Worm (Caenorhabditis elegans) whole organism, L2 larva: ENCODE data around the gene fbxa-169.

Experiments used
- C34F6.9 ChIP-seq: fragments of 150-350 bp; optimal IDR thresholded peaks from 2 replicates; lab custom pipeline; 2014; ENCODE audit warnings: missing biosample characterization, missing genetic modification characterization
- F13H6.1 ChIP-seq: sonication (generic microtip); optimal IDR thresholded peaks from 2 replicates; lab custom pipeline; 2016; ENCODE audit warnings: missing genetic modification characterization, missing compliant biosample characterization
- Y55F3AM.14 ChIP-seq: fragments of 200-800 bp; sonication (Bioruptor generic); optimal IDR thresholded peaks from 2 replicates; lab custom pipeline; 2018; ENCODE audit warnings: mild to moderate bottlenecking, missing genetic modification characterization, missing compliant biosample characterization
- alr-1 ChIP-seq: fragments of 150-350 bp; optimal IDR thresholded peaks from 2 replicates; lab custom pipeline; 2014; ENCODE audit warnings: missing biosample characterization, missing genetic modification characterization
- aly-2 ChIP-seq: fragments of 150-350 bp; optimal IDR thresholded peaks from 2 replicates; lab custom pipeline; 2014; ENCODE audit warnings: missing biosample characterization, missing genetic modification characterization
- blmp-1 ChIP-seq: sonication (generic microtip); optimal IDR thresholded peaks from 2 replicates; lab custom pipeline; 2017; ENCODE audit warnings: missing genetic modification characterization, mild to moderate bottlenecking, missing compliant biosample characterization, antibody characterized with exemption, moderate library complexity; ENCODE audit not compliant: insufficient read depth
- ceh-16 ChIP-seq: fragments of 150-350 bp; optimal IDR thresholded peaks from 2 replicates; lab custom pipeline; 2014; ENCODE audit warnings: missing biosample characterization, missing genetic modification characterization
- ceh-82 ChIP-seq: fragments of 150-350 bp; optimal IDR thresholded peaks from 2 replicates; lab custom pipeline; 2014; ENCODE audit warnings: missing biosample characterization, missing genetic modification characterization
- crh-2 ChIP-seq: sonication (generic microtip); optimal IDR thresholded peaks from 2 replicates; lab custom pipeline; 2017; ENCODE audit warnings: missing biosample characterization, missing genetic modification characterization
- egl-27 ChIP-seq: sonication (generic microtip); optimal IDR thresholded peaks from 3 replicates; lab custom pipeline; 2017; ENCODE audit warnings: missing biosample characterization, missing genetic modification reagents, missing genetic modification characterization
- elt-3 ChIP-seq: sonication (generic microtip); optimal IDR thresholded peaks from 2 replicates; lab custom pipeline; 2017; ENCODE audit warnings: missing biosample characterization, missing genetic modification characterization
- fos-1 ChIP-seq: fragments of 150-350 bp; optimal IDR thresholded peaks from 2 replicates; lab custom pipeline; 2014; ENCODE audit warnings: missing biosample characterization, missing genetic modification characterization
- gmeb-1 ChIP-seq: fragments of 150-350 bp; optimal IDR thresholded peaks from 2 replicates; lab custom pipeline; 2014; ENCODE audit warnings: missing biosample characterization, missing genetic modification characterization
- lin-13 ChIP-seq: fragments of 150-350 bp; optimal IDR thresholded peaks from 2 replicates; lab custom pipeline; 2014; ENCODE audit warnings: missing biosample characterization, missing genetic modification reagents, missing genetic modification characterization
- lsy-2 ChIP-seq, 2 experiments: fragments of 150-350 bp in 1 of 2; sonication (generic microtip) in 1 of 2; optimal IDR thresholded peaks; 2 replicates each; lab custom pipeline; 2014 to 2017; ENCODE audit warnings: missing biosample characterization in 2 of 2, missing genetic modification characterization in 2 of 2
- mbf-1 ChIP-seq: sonication (generic microtip); optimal IDR thresholded peaks from 2 replicates; lab custom pipeline; 2017; ENCODE audit warnings: missing biosample characterization, missing genetic modification characterization
- mdl-1 ChIP-seq, 2 experiments: fragments of 150-350 bp in 1 of 2; sonication (generic microtip) in 1 of 2; optimal IDR thresholded peaks; 2 replicates each; lab custom pipeline; 2017; ENCODE audit warnings: missing biosample characterization in 2 of 2, missing genetic modification characterization in 2 of 2
- nhr-10 ChIP-seq: sonication (generic microtip); optimal IDR thresholded peaks from 2 replicates; lab custom pipeline; 2017; ENCODE audit warnings: missing biosample characterization, missing genetic modification characterization
- nhr-11 ChIP-seq: fragments of 150-350 bp; optimal IDR thresholded peaks from 2 replicates; lab custom pipeline; 2014; ENCODE audit warnings: missing biosample characterization, missing genetic modification characterization
- nhr-12 ChIP-seq: fragments of 150-350 bp; optimal IDR thresholded peaks from 2 replicates; lab custom pipeline; 2014; ENCODE audit warnings: missing biosample characterization, missing genetic modification characterization
- nhr-129 ChIP-seq: fragments of 150-350 bp; optimal IDR thresholded peaks from 2 replicates; lab custom pipeline; 2014; ENCODE audit warnings: missing biosample characterization, missing genetic modification characterization
- nhr-21 ChIP-seq: fragments of 150-350 bp; optimal IDR thresholded peaks from 2 replicates; lab custom pipeline; 2014; ENCODE audit warnings: missing biosample characterization, missing genetic modification characterization
- nhr-237 ChIP-seq: fragments of 150-350 bp; optimal IDR thresholded peaks from 2 replicates; lab custom pipeline; 2014; ENCODE audit warnings: missing biosample characterization, missing genetic modification characterization
- nhr-25 ChIP-seq: fragments of 150-350 bp; sonication (generic microtip); optimal IDR thresholded peaks from 3 replicates; lab custom pipeline; 2014; ENCODE audit warnings: missing biosample characterization, missing genetic modification characterization
- nhr-6 ChIP-seq: fragments of 150-350 bp; optimal IDR thresholded peaks from 2 replicates; lab custom pipeline; 2014; ENCODE audit warnings: missing biosample characterization, missing genetic modification characterization
- nhr-77 ChIP-seq: fragments of 150-350 bp; optimal IDR thresholded peaks from 2 replicates; lab custom pipeline; 2014; ENCODE audit warnings: missing biosample characterization, missing genetic modification characterization
- sem-4 ChIP-seq: fragments of 150-350 bp; optimal IDR thresholded peaks from 2 replicates; lab custom pipeline; 2014; ENCODE audit warnings: missing biosample characterization, missing genetic modification reagents, missing genetic modification characterization
- skn-1 ChIP-seq: sonication (generic microtip); optimal IDR thresholded peaks from 2 replicates; lab custom pipeline; 2017; ENCODE audit warnings: missing biosample characterization, missing genetic modification characterization
- sma-3 ChIP-seq: sonication (generic microtip); optimal IDR thresholded peaks from 2 replicates; lab custom pipeline; 2016; ENCODE audit warnings: missing genetic modification reagents, missing genetic modification characterization, missing compliant biosample characterization
- sma-9 ChIP-seq, 2 experiments: fragments of 150-350 bp in 1 of 2; sonication (generic microtip) in 1 of 2; optimal IDR thresholded peaks; 2 replicates each; lab custom pipeline; 2014 to 2016; ENCODE audit warnings: missing genetic modification characterization in 2 of 2, mild to moderate bottlenecking in 1 of 2, missing biosample characterization in 1 of 2, missing compliant biosample characterization in 1 of 2, missing genetic modification reagents in 1 of 2, moderate library complexity in 1 of 2
- snpc-4 ChIP-seq: fragments of 150-350 bp; optimal IDR thresholded peaks from 2 replicates; lab custom pipeline; 2014; ENCODE audit warnings: missing biosample characterization, missing genetic modification characterization
- unc-55 ChIP-seq: fragments of 150-350 bp; sonication (generic microtip); optimal IDR thresholded peaks from 3 replicates; lab custom pipeline; 2014; ENCODE audit warnings: missing biosample characterization, missing genetic modification reagents, missing genetic modification characterization
- zag-1 ChIP-seq: fragments of 150-350 bp; optimal IDR thresholded peaks from 2 replicates; lab custom pipeline; 2014; ENCODE audit warnings: missing biosample characterization, missing genetic modification characterization
- ztf-4 ChIP-seq: fragments of 150-350 bp; optimal IDR thresholded peaks from 2 replicates; lab custom pipeline; 2014; ENCODE audit warnings: missing biosample characterization, missing genetic modification characterization

fbxa-169 gene

ce11 chrII:13648230-13648629, at the start of gene fbxa-169:
TSS of gene fbxa-169 (plus strand) at chrII:13648530.
- no peak for TF ChIP-seq nhr-12 (tag; lab: Kevin White, UChicago)
- no peak for TF ChIP-seq zag-1 (tag; lab: Kevin White, UChicago)
- no peak for TF ChIP-seq ceh-16
- no peak for TF ChIP-seq sma-3
- no peak for TF ChIP-seq sem-4 (tag; lab: Kevin White, UChicago)
- no peak for TF ChIP-seq F13H6.1
- TF ChIP-seq lsy-2 (tag; optimal IDR thresholded peaks at IDR 0.05; lab: Kevin White, UChicago) = no peak
- no peak for TF ChIP-seq unc-55 (GFP tag; lab: Kevin White, UChicago)
- TF ChIP-seq gmeb-1 (tag; lab: Kevin White, UChicago) = no peak
- TF ChIP-seq blmp-1 = no peak
- no peak for TF ChIP-seq Y55F3AM.14 (GFP tag; lab: Kevin White, UChicago)
- TF ChIP-seq mbf-1 (tag; lab: Kevin White, UChicago) = no peak
- no peak for TF ChIP-seq nhr-25
- no peak for TF ChIP-seq mdl-1 (tag; optimal IDR thresholded peaks at IDR 0.05; lab: Kevin White, UChicago)
- TF ChIP-seq alr-1 (tag; lab: Kevin White, UChicago) = no peak
- TF ChIP-seq nhr-21 (tag; lab: Kevin White, UChicago) = no peak
- no peak for TF ChIP-seq ceh-82
- TF ChIP-seq elt-3 (tag; lab: Kevin White, UChicago) = no peak
- TF ChIP-seq, all 48 proteins: peak for 0

DNA sequence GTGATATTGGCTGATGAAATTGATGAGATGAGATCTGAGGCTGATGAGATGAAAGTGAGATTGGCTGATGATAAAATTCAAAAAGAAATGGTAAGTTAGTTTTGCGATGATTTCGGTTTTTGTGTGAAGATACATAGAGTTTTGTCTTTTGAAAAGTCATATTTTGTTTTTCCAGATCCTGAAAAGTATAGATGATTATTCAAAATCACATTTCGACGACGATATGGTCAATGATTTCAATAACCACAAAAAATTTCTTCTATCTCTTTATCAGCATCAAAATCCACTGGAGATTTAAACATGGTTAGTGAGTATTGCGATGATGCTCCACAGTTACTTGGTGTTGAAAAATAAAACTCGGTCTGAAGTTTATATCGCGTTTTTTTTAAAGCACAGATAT, 47.4 kb upstream of the fbxa-169 start, which contains the start of gene csp-1:
TSS of gene csp-1 (plus strand) at position 301 of the 400 bp plus-strand sequence.
- TF ChIP-seq alr-1 (tag; lab: Kevin White, UChicago) (no peak), nhr-6 (tag; lab: Kevin White, UChicago) (no peak), nhr-11 (tag; lab: Kevin White, UChicago) (no peak), nhr-237 (no peak), zag-1 (tag; lab: Kevin White, UChicago) (no peak)

ce11 chrII:13609655-13610054, 38.7 kb upstream of the fbxa-169 start, which contains the start of gene gst-20:
TSS of gene gst-20 (minus strand) at chrII:13609824.
- TF ChIP-seq crh-2 (tag; lab: Kevin White, UChicago) (peak; percentile 78), lsy-2 (tag; optimal IDR thresholded peaks at IDR 0.05; lab: Kevin White, UChicago) (no peak), egl-27 (no peak), aly-2 (tag; lab: Kevin White, UChicago) (no peak), nhr-10 (tag; lab: Kevin White, UChicago) (no peak), lin-13 (GFP tag; lab: Kevin White, UChicago) (no peak), gmeb-1 (tag; lab: Kevin White, UChicago) (peak; percentile 21), F13H6.1 (peak; percentile 50), nhr-77 (tag; lab: Kevin White, UChicago) (no peak), nhr-129 (tag; lab: Kevin White, UChicago) (peak; percentile 6), snpc-4 (tag; lab: Kevin White, UChicago) (no peak), nhr-11 (tag; lab: Kevin White, UChicago) (no peak), sma-9 (GFP tag; optimal IDR thresholded peaks at IDR 0.05; lab: Kevin White, UChicago) (peak; percentile 91), sma-9 (tag; optimal IDR thresholded peaks at IDR 0.05; lab: Kevin White, UChicago) (no peak), nhr-25 (peak; percentile 76), skn-1 (tag; lab: Kevin White, UChicago) (peak; percentile 36), fos-1 (tag; lab: Kevin White, UChicago) (peak; percentile 35), zag-1 (tag; lab: Kevin White, UChicago) (no peak), mdl-1 (tag; optimal IDR thresholded peaks at IDR 0.05; lab: Kevin White, UChicago) (peak; percentile 35 to 76), nhr-21 (tag; lab: Kevin White, UChicago) (peak; percentile 68), sem-4 (tag; lab: Kevin White, UChicago) (no peak), sma-3 (peak; percentile 73), blmp-1 (peak; percentile 62)
- TF ChIP-seq, all 48 proteins: peak for 12

DNA sequence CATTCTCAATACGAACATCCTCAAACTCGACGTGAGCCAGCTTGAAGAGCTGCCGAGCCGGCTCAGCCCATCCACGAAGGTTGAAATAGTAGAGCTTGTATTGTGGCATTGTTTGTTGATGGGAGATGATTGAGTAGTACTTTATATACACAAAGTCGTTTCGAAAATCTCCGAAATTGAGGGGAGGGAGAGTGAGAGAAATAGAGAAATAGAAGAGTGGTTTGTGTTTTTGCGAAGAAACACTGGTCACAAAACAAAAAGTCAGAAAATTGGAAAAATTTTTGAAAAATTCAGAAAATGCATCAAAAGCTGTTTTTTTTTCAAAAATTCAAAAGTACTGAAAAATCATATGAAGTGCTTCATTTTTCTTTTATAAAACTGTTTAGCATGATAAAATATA, 37.1 kb upstream of the fbxa-169 start, which contains the start of gene gst-24:
TSS of gene gst-24 (minus strand) at position 181 of the 400 bp plus-strand sequence.
- TF ChIP-seq nhr-6 (tag; lab: Kevin White, UChicago) (no peak), gmeb-1 (tag; lab: Kevin White, UChicago) (no peak), ztf-4 (tag; lab: Kevin White, UChicago) (no peak), C34F6.9 (tag; lab: Kevin White, UChicago) (peak; percentile 65), unc-55 (GFP tag; lab: Kevin White, UChicago) (peak; percentile 0), sma-3 (no peak), nhr-21 (tag; lab: Kevin White, UChicago) (no peak), ceh-16 (no peak), sem-4 (tag; lab: Kevin White, UChicago) (no peak)
